Worm (Caenorhabditis elegans): ENCODE data around the gene ccdc-55.

ccdc-55 gene

DNA sequence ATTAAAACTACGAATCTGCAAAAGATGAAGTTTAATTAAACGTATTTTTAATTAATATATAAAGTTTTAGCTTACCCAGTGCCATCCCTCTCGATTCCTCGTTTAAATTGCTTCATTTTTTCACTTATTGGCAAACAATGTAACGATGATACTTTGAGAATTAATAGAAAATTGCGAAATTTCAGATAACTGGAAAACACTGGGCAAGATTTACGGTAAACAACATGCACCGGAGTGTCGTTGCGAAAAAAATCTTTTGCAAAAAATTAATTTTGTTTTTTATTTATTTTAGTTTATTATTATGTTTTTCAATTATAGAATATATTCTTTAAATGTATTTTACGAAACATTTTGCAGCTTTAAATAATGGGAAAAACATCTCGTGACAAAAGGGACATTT is 35.5 kb upstream of the ccdc-55 start, which contains the start of the genes pelo-1 and R74.7:
Gene pelo-1, minus strand, starts transcription at position 151 of the 400 bp plus-strand sequence.
Gene R74.7, plus strand, starts transcription at position 358 of the 400 bp plus-strand sequence.
- TF ChIP-seq nhr-10 (tag; optimal IDR thresholded peaks at IDR 0.05) (no peak), alr-1 (tag; optimal IDR thresholded peaks at IDR 0.05) (no peak), nhr-129 (tag; optimal IDR thresholded peaks at IDR 0.05) (no peak), elt-1 (tag; optimal IDR thresholded peaks at IDR 0.05) (no peak), mdl-1 (tag; optimal IDR thresholded peaks at IDR 0.05) (no peak), sma-9 (GFP tag; optimal IDR thresholded peaks at IDR 0.05) (no peak), sma-9 (tag; optimal IDR thresholded peaks at IDR 0.05) (no peak), C34F6.9 (tag; optimal IDR thresholded peaks at IDR 0.05) (peak; percentile 61), ceh-82 (tag; optimal IDR thresholded peaks at IDR 0.05) (no peak), unc-62 (GFP tag; optimal IDR thresholded peaks at IDR 0.05) (no peak), mbf-1 (tag; optimal IDR thresholded peaks at IDR 0.05) (no peak), unc-55 (GFP tag; optimal IDR thresholded peaks at IDR 0.05) (peak; percentile 86), egl-27 (tag; optimal IDR thresholded peaks at IDR 0.05) (no peak), R02D3.7 (tag; optimal IDR thresholded peaks at IDR 0.05) (peak; percentile 55), aly-2 (tag; optimal IDR thresholded peaks at IDR 0.05) (no peak), lsy-2 (tag; optimal IDR thresholded peaks at IDR 0.05) (peak in 1 of 2 experiments; percentile 61), nhr-23 (tag; optimal IDR thresholded peaks at IDR 0.05) (no peak), nhr-237 (tag; optimal IDR thresholded peaks at IDR 0.05) (no peak), ceh-16 (tag; optimal IDR thresholded peaks at IDR 0.05) (no peak), fos-1 (tag; optimal IDR thresholded peaks at IDR 0.05) (peak; percentile 12), nhr-21 (tag; optimal IDR thresholded peaks at IDR 0.05) (no peak), mab-5 (tag; optimal IDR thresholded peaks at IDR 0.05) (no peak), crh-2 (tag; optimal IDR thresholded peaks at IDR 0.05) (peak; percentile 9), ztf-11 (tag; optimal IDR thresholded peaks at IDR 0.05) (no peak), peb-1 (tag; optimal IDR thresholded peaks at IDR 0.05) (no peak), gmeb-1 (tag; optimal IDR thresholded peaks at IDR 0.05) (peak; percentile 6), nhr-25 (tag; optimal IDR thresholded peaks at IDR 0.05) (peak; percentile 5)

DNA sequence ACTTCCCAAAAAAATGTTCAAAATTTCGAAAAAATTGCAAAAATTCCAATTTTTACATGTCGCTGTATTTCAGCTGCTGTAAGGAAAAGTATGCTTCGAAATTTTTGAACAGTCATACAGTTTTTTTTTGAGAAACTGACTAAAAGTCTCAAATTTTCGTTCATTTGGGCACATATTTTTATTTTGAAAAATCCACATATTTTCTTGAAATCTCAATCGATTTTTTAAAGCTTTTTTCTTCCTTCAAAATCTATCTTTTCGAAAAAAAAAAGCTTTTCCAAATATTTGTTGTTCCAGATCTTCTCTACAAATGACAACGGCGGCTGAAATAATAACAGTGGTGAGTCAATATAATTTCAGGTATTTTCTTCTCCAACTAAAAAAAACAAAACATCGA is 28.4 kb upstream of the ccdc-55 start, which contains the start of gene asd-1:
Gene asd-1, plus strand, starts transcription at position 298 of the 397 bp plus-strand sequence.
- TF ChIP-seq nhr-11 (tag; optimal IDR thresholded peaks at IDR 0.05) (no peak), alr-1 (tag; optimal IDR thresholded peaks at IDR 0.05) (no peak)

DNA sequence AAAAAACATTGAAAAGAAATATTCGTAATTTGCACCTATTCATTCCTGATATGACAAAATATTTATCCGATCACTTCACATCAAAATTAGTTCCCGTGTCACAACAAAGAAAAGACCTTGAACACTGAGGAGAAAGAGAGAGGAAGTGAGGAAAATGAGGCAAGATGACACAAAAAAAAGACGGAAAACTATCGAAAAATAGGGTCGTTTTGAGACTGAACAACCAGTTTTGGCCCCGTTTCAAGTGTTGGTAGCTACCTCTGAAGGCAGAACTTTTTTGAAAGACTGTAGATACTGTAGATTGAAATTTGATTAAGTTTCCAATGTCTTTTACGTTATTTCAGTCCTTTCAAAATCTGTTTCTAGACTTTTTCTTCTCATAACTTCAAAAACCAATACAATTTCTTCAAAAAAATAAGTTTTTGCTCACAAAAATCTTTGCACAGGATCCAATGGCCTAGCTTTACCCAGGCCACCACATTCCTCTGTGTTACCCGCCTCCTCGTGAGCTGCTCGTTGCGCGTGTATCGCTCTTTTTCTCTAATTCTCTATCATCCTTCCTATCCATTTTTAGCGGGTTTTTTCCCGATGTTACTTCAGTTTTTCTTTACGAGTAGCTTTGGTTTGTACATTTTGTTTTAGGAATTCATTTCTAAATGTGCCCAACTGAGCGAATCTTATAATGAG is 27.9 kb upstream of the ccdc-55 start:
- TF ChIP-seq gmeb-1 (tag; optimal IDR thresholded peaks at IDR 0.05) (no peak), sem-4 (tag; optimal IDR thresholded peaks at IDR 0.05) (no peak), nhr-23 (tag; optimal IDR thresholded peaks at IDR 0.05) (no peak), nhr-77 (tag; optimal IDR thresholded peaks at IDR 0.05) (no peak), lin-13 (GFP tag; optimal IDR thresholded peaks at IDR 0.05) (peak; percentile 46), peb-1 (tag; optimal IDR thresholded peaks at IDR 0.05) (no peak), nhr-237 (tag; optimal IDR thresholded peaks at IDR 0.05) (no peak), nhr-6 (tag; optimal IDR thresholded peaks at IDR 0.05) (no peak), egl-27 (tag; optimal IDR thresholded peaks at IDR 0.05) (no peak), ZK546.5 (tag; optimal IDR thresholded peaks at IDR 0.05) (no peak), mab-5 (tag; optimal IDR thresholded peaks at IDR 0.05) (peak; percentile 44), R02D3.7 (tag; optimal IDR thresholded peaks at IDR 0.05) (no peak), nhr-11 (tag; optimal IDR thresholded peaks at IDR 0.05) (no peak), unc-62 (GFP tag; optimal IDR thresholded peaks at IDR 0.05) (no peak), alr-1 (tag; optimal IDR thresholded peaks at IDR 0.05) (no peak), Y55F3AM.14 (GFP tag; optimal IDR thresholded peaks at IDR 0.05) (no peak), zag-1 (tag; optimal IDR thresholded peaks at IDR 0.05) (no peak), ztf-1 (GFP tag; conservative IDR thresholded peaks at IDR 0.05) (no peak), crh-2 (tag; optimal IDR thresholded peaks at IDR 0.05) (peak; percentile 77), lsy-2 (tag; optimal IDR thresholded peaks at IDR 0.05) (peak; percentile 28 to 80), F13H6.1 (tag; optimal IDR thresholded peaks at IDR 0.05) (peak; percentile 22), nhr-25 (tag; optimal IDR thresholded peaks at IDR 0.05) (no peak), unc-39 (tag; optimal IDR thresholded peaks at IDR 0.05) (no peak), nhr-12 (tag; optimal IDR thresholded peaks at IDR 0.05) (no peak), skn-1 (tag; optimal IDR thresholded peaks at IDR 0.05) (no peak), mbf-1 (tag; optimal IDR thresholded peaks at IDR 0.05) (no peak), C34F6.9 (tag; optimal IDR thresholded peaks at IDR 0.05) (peak; percentile 89), mdl-1 (tag; optimal IDR thresholded peaks at IDR 0.05) (peak; percentile 89 to 91), ama-1 (optimal IDR thresholded peaks at IDR 0.05) (peak; percentile 46), ztf-11 (tag; optimal IDR thresholded peaks at IDR 0.05) (no peak), ztf-4 (tag; optimal IDR thresholded peaks at IDR 0.05) (no peak), snpc-4 (tag; optimal IDR thresholded peaks at IDR 0.05) (no peak), nhr-129 (tag; optimal IDR thresholded peaks at IDR 0.05) (peak; percentile 58), blmp-1 (tag; optimal IDR thresholded peaks at IDR 0.05; ENCODE audit: insufficient read depth) (no peak), sma-3 (GFP tag; optimal IDR thresholded peaks at IDR 0.05) (no peak), sma-9 (GFP tag; optimal IDR thresholded peaks at IDR 0.05) (peak; percentile 60), sma-9 (tag; optimal IDR thresholded peaks at IDR 0.05) (no peak), elt-3 (tag; optimal IDR thresholded peaks at IDR 0.05) (no peak), nhr-21 (tag; optimal IDR thresholded peaks at IDR 0.05) (peak; percentile 22), lin-39 (tag; optimal IDR thresholded peaks at IDR 0.05) (no peak), ceh-82 (tag; optimal IDR thresholded peaks at IDR 0.05) (no peak)

All from whole organism, L2 larva.